Fruit fly (Drosophila melanogaster) whole organism, embryonic: ENCODE results near the gene NKCC.
A peak's percentile ranks its signal among the peaks of the same experiment; 100 is the strongest.

Experiments used
- Adf1 ChIP-seq: fragments of 200-800 bp; sonication (Bioruptor generic); IDR thresholded peaks from 2 replicates; pipeline ENCODE4 v1.3.6; 2022; ENCODE audit warnings: missing biosample characterization, missing genetic modification characterization
- B-H1 ChIP-seq: fragments of 200-800 bp; sonication (Bioruptor generic); IDR thresholded peaks from 3 replicates; pipeline ENCODE4 v1.3.6; 2022; ENCODE audit warnings: missing biosample characterization, missing genetic modification characterization
- BtbVII ChIP-seq: fragments of 200-800 bp; sonication (Bioruptor generic); optimal IDR thresholded peaks from 3 replicates; lab custom pipeline; 2017; ENCODE audit warnings: missing biosample characterization, mild to moderate bottlenecking, missing genetic modification characterization
- Bteb2 ChIP-seq: fragments of 200-800 bp; sonication (Bioruptor generic); optimal IDR thresholded peaks from 2 replicates; lab custom pipeline; 2016; ENCODE audit warnings: missing biosample characterization, missing genetic modification characterization
- CG10209 ChIP-seq: fragments of 200-800 bp; sonication (Bioruptor generic); optimal IDR thresholded peaks from 3 replicates; lab custom pipeline; 2017; ENCODE audit warnings: missing biosample characterization, mild to moderate bottlenecking, missing genetic modification characterization, missing genetic modification reagents
- CG11247 ChIP-seq: fragments of 200-800 bp; sonication (Bioruptor generic); IDR thresholded peaks from 2 replicates; pipeline ENCODE4 v1.3.6; 2022; ENCODE audit warnings: missing biosample characterization, missing genetic modification characterization
- CG14710 ChIP-seq: fragments of 200-800 bp; sonication (Bioruptor generic); optimal IDR thresholded peaks from 3 replicates; lab custom pipeline; 2019; ENCODE audit warnings: missing biosample characterization, mild to moderate bottlenecking, missing genetic modification characterization, moderate library complexity
- CG14860 ChIP-seq: fragments of 200-800 bp; sonication (Bioruptor generic); IDR thresholded peaks from 3 replicates; pipeline ENCODE4 v1.3.6; 2022; ENCODE audit warnings: missing biosample characterization, missing genetic modification characterization; ENCODE audit not compliant: partially characterized antibody
- CG1529 ChIP-seq: fragments of 200-800 bp; sonication (Bioruptor generic); optimal IDR thresholded peaks from 3 replicates; lab custom pipeline; 2018; ENCODE audit warnings: missing biosample characterization, missing genetic modification characterization
- CG1602 ChIP-seq: fragments of 200-800 bp; sonication (Bioruptor generic); optimal IDR thresholded peaks from 3 replicates; lab custom pipeline; 2016; ENCODE audit warnings: missing biosample characterization, missing genetic modification characterization
- CG16813 ChIP-seq: fragments of 200-800 bp; sonication (Bioruptor generic); IDR thresholded peaks from 3 replicates; pipeline ENCODE4 v1.3.6; 2022; ENCODE audit warnings: missing biosample characterization, missing genetic modification characterization; ENCODE audit not compliant: partially characterized antibody
- CG16815 ChIP-seq: fragments of 200-800 bp; sonication (Bioruptor generic); optimal IDR thresholded peaks from 3 replicates; lab custom pipeline; 2017; ENCODE audit warnings: missing biosample characterization, mild to moderate bottlenecking, missing genetic modification characterization
- CG1832 ChIP-seq: fragments of 200-800 bp; sonication (Bioruptor generic); optimal IDR thresholded peaks from 2 replicates; lab custom pipeline; 2017; ENCODE audit warnings: missing biosample characterization, mild to moderate bottlenecking, missing genetic modification characterization, inconsistent platforms
- CG2202 ChIP-seq: fragments of 200-800 bp; sonication (Bioruptor generic); optimal IDR thresholded peaks from 2 replicates; lab custom pipeline; 2018; ENCODE audit warnings: missing biosample characterization, mild to moderate bottlenecking, missing genetic modification characterization
- CG30431 ChIP-seq: fragments of 200-800 bp; sonication (Bioruptor generic); optimal IDR thresholded peaks from 2 replicates; lab custom pipeline; 2017; ENCODE audit warnings: missing biosample characterization, missing genetic modification characterization
- CG31441 ChIP-seq: fragments of 200-800 bp; sonication (Bioruptor generic); IDR thresholded peaks from 2 replicates; pipeline ENCODE4 v1.3.6; 2022; ENCODE audit warnings: missing biosample characterization, missing genetic modification characterization
- CG4360 ChIP-seq: fragments of 200-800 bp; sonication (Bioruptor generic); IDR thresholded peaks from 2 replicates; pipeline ENCODE4 v1.3.6; 2022; ENCODE audit warnings: missing biosample characterization, missing genetic modification characterization
- CG4617 ChIP-seq: fragments of 200-800 bp; sonication (Bioruptor generic); optimal IDR thresholded peaks from 3 replicates; lab custom pipeline; 2016; ENCODE audit warnings: missing biosample characterization, missing genetic modification characterization, borderline replicate concordance
- CG7372 ChIP-seq: fragments of 200-800 bp; sonication (Bioruptor generic); IDR thresholded peaks from 2 replicates; pipeline ENCODE4 v1.3.6; 2022; ENCODE audit warnings: missing biosample characterization, missing genetic modification characterization
- CG8924 ChIP-seq: fragments of 200-800 bp; optimal IDR thresholded peaks from 3 replicates; lab custom pipeline; 2019; ENCODE audit warnings: missing biosample characterization, mild to moderate bottlenecking, missing genetic modification characterization, moderate library complexity
- CG9215 ChIP-seq: fragments of 200-800 bp; sonication (Bioruptor generic); IDR thresholded peaks from 2 replicates; pipeline ENCODE4 v1.3.6; 2022; ENCODE audit warnings: missing biosample characterization, missing genetic modification characterization
- CHES-1-like ChIP-seq: fragments of 200-800 bp; sonication (Bioruptor generic); optimal IDR thresholded peaks from 2 replicates; lab custom pipeline; 2016; ENCODE audit warnings: missing biosample characterization, missing genetic modification characterization
- D19A ChIP-seq: fragments of 200-800 bp; optimal IDR thresholded peaks from 3 replicates; lab custom pipeline; 2019; ENCODE audit warnings: missing biosample characterization, mild to moderate bottlenecking, missing genetic modification characterization, moderate library complexity
- E2f1 ChIP-seq: fragments of 200-800 bp; sonication (Bioruptor generic); IDR thresholded peaks from 2 replicates; pipeline ENCODE4 v1.3.6; 2022; ENCODE audit warnings: missing biosample characterization, missing genetic modification characterization
- HLHmδ ChIP-seq: fragments of 200-800 bp; sonication (Bioruptor generic); optimal IDR thresholded peaks from 2 replicates; lab custom pipeline; 2018; ENCODE audit warnings: missing biosample characterization, mild to moderate bottlenecking, missing genetic modification characterization, moderate library complexity
- NfI ChIP-seq: fragments of 200-800 bp; sonication (Bioruptor generic); optimal IDR thresholded peaks from 3 replicates; lab custom pipeline; 2018; ENCODE audit warnings: missing biosample characterization, mild to moderate bottlenecking, missing genetic modification characterization, moderate library complexity
- Side ChIP-seq: fragments of 200-800 bp; sonication (Bioruptor generic); optimal IDR thresholded peaks from 2 replicates; lab custom pipeline; 2016; ENCODE audit warnings: missing biosample characterization, missing genetic modification characterization
- az2 ChIP-seq: fragments of 200-800 bp; sonication (Bioruptor generic); optimal IDR thresholded peaks from 3 replicates; lab custom pipeline; 2016; ENCODE audit warnings: missing biosample characterization, missing genetic modification characterization
- bowl ChIP-seq: fragments of 200-800 bp; sonication (Bioruptor generic); IDR thresholded peaks from 2 replicates; pipeline ENCODE4 v1.3.6; 2022; ENCODE audit warnings: missing biosample characterization, missing genetic modification characterization
- crc ChIP-seq: fragments of 200-800 bp; sonication (Bioruptor generic); optimal IDR thresholded peaks from 2 replicates; lab custom pipeline; 2016; ENCODE audit warnings: missing biosample characterization, missing genetic modification characterization
- crp ChIP-seq, 2 experiments: fragments of 200-800 bp; sonication (Bioruptor generic); optimal IDR thresholded peaks; 2 replicates in 1 of 2; 3 replicates in 1 of 2; lab custom pipeline; 2017; ENCODE audit warnings: missing biosample characterization in 2 of 2, missing genetic modification characterization in 2 of 2, mild to moderate bottlenecking in 1 of 2, moderate library complexity in 1 of 2
- en ChIP-seq: fragments of 200-800 bp; sonication (Bioruptor generic); optimal IDR thresholded peaks from 2 replicates; lab custom pipeline; 2016; ENCODE audit warnings: missing biosample characterization, missing genetic modification characterization
- ftz-f1 ChIP-seq: fragments of 200-800 bp; sonication (Bioruptor generic); optimal IDR thresholded peaks from 2 replicates; lab custom pipeline; 2016; ENCODE audit warnings: missing biosample characterization, missing genetic modification characterization
- gce ChIP-seq: fragments of 200-800 bp; sonication (Bioruptor generic); IDR thresholded peaks from 3 replicates; pipeline ENCODE4 v1.3.6; 2022; ENCODE audit warnings: missing biosample characterization, missing genetic modification characterization
- ind ChIP-seq: fragments of 200-800 bp; sonication (Bioruptor generic); optimal IDR thresholded peaks from 3 replicates; lab custom pipeline; 2016; ENCODE audit warnings: missing biosample characterization, missing genetic modification characterization
- inv ChIP-seq: fragments of 200-800 bp; sonication (Bioruptor generic); IDR thresholded peaks from 2 replicates; pipeline ENCODE4 v1.3.6; 2022; ENCODE audit warnings: missing biosample characterization, missing genetic modification characterization; ENCODE audit not compliant: partially characterized antibody
- kay ChIP-seq: fragments of 200-800 bp; sonication (Bioruptor generic); optimal IDR thresholded peaks from 2 replicates; lab custom pipeline; 2016; ENCODE audit warnings: missing biosample characterization, missing genetic modification characterization
- lilli ChIP-seq: fragments of 200-800 bp; sonication (Bioruptor generic); optimal IDR thresholded peaks from 3 replicates; lab custom pipeline; 2016; ENCODE audit warnings: missing biosample characterization, missing genetic modification characterization
- lov ChIP-seq, 2 experiments: fragments of 200-800 bp in 1 of 2; fragments of >200 bp in 1 of 2; sonication (Bioruptor generic) in 1 of 2; IDR thresholded peaks in 1 of 2; optimal IDR thresholded peaks in 1 of 2; 2 replicates in 1 of 2; 3 replicates in 1 of 2; pipeline versions ENCODE4 v1.3.6 to Lab custom; 2017 to 2022; ENCODE audit warnings: missing biosample characterization in 1 of 2, missing genetic modification characterization in 1 of 2
- odd ChIP-seq: fragments of 200-800 bp; sonication (Bioruptor generic); optimal IDR thresholded peaks from 2 replicates; lab custom pipeline; 2017; ENCODE audit warnings: missing biosample characterization, mild to moderate bottlenecking, missing genetic modification characterization
- pum ChIP-seq: fragments of 200-800 bp; sonication (Bioruptor generic); optimal IDR thresholded peaks from 2 replicates; lab custom pipeline; 2016; ENCODE audit warnings: missing biosample characterization, missing genetic modification characterization
- rib ChIP-seq: fragments of 200-800 bp; sonication (Bioruptor generic); IDR thresholded peaks from 2 replicates; pipeline ENCODE4 v1.3.6; 2022; ENCODE audit warnings: missing biosample characterization, missing genetic modification characterization
- ro ChIP-seq: fragments of 200-800 bp; sonication (Bioruptor generic); IDR thresholded peaks from 2 replicates; pipeline ENCODE4 v1.3.6; 2022; ENCODE audit warnings: missing biosample characterization, missing genetic modification characterization
- shn ChIP-seq: fragments of 200-800 bp; sonication (Bioruptor generic); optimal IDR thresholded peaks from 3 replicates; lab custom pipeline; 2016; ENCODE audit warnings: missing biosample characterization, missing genetic modification characterization
- tgo ChIP-seq: fragments of 200-800 bp; sonication (Bioruptor generic); IDR thresholded peaks from 3 replicates; pipeline ENCODE4 v1.3.6; 2022; ENCODE audit warnings: missing biosample characterization, missing genetic modification characterization
- tna ChIP-seq: fragments of 200-800 bp; sonication (Bioruptor generic); IDR thresholded peaks from 2 replicates; pipeline ENCODE4 v1.3.6; 2022; ENCODE audit warnings: missing biosample characterization, missing genetic modification characterization; ENCODE audit not compliant: partially characterized antibody
- ttk ChIP-seq: fragments of 200-800 bp; sonication (Bioruptor generic); IDR thresholded peaks from 2 replicates; pipeline ENCODE4 v2.1.2; 2022; ENCODE audit warnings: missing biosample characterization, missing genetic modification characterization
- zen ChIP-seq: fragments of 200-800 bp; sonication (Bioruptor generic); optimal IDR thresholded peaks from 3 replicates; lab custom pipeline; 2018; ENCODE audit warnings: missing biosample characterization, mild to moderate bottlenecking, missing genetic modification characterization, moderate library complexity

Gene NKCC

dm6 chr3R:5464481-5464880, 38.0 kb downstream of the NKCC start, which contains the start of gene PEK (continued):
- TF ChIP-seq CG14860 (GFP tag; lab: Robert Waterston, UW) (no peak), CG1602 (GFP tag; lab: Kevin White, UChicago) (no peak), ro (GFP tag; lab: Robert Waterston, UW) (no peak), zen (tag; lab: Kevin White, UChicago) (no peak), tgo (no peak), CG1832 (GFP tag; lab: Kevin White, UChicago) (no peak), HLHmδ (GFP tag; lab: Kevin White, UChicago) (no peak), CG4617 (GFP tag; lab: Kevin White, UChicago) (peak; percentile 67), inv (GFP tag; lab: Robert Waterston, UW) (no peak), NfI (GFP tag; lab: Kevin White, UChicago) (no peak), CG7372 (GFP tag; lab: Robert Waterston, UW) (no peak), crc (no peak), lov (optimal IDR thresholded peaks at IDR 0.05; lab: Kevin White, UChicago) (no peak), lov (GFP tag; IDR thresholded peaks at IDR 0.05; lab: Robert Waterston, UW) (no peak), rib (no peak), az2 (no peak), bowl (GFP tag; lab: Robert Waterston, UW) (no peak)
- TF ChIP-seq, all 482 proteins: peak for 43

- TF ChIP-seq CG14710 (peak; percentile 85), CG31441 (no peak), odd (no peak), CG8924 (tag; lab: Kevin White, UChicago) (no peak), CG30431 (GFP tag; lab: Kevin White, UChicago) (no peak), tna (GFP tag; lab: Robert Waterston, UW) (no peak), ftz-f1 (no peak), CG10209 (GFP tag; lab: Kevin White, UChicago) (no peak), CG4360 (GFP tag; lab: Robert Waterston, UW) (no peak), CG11247 (no peak), pum (GFP tag; lab: Kevin White, UChicago) (no peak), Side (GFP tag; lab: Kevin White, UChicago) (no peak), Bteb2 (GFP tag; lab: Kevin White, UChicago) (no peak), crp (GFP tag; optimal IDR thresholded peaks at IDR 0.05; lab: Kevin White, UChicago) (peak; percentile 67 to 94), D19A (tag; lab: Kevin White, UChicago) (peak; percentile 58), CHES-1-like (GFP tag; lab: Kevin White, UChicago) (peak; percentile 3), kay (GFP tag; lab: Kevin White, UChicago) (peak; percentile 73), CG16813 (GFP tag; lab: Robert Waterston, UW) (0 out of 3 replicates have a peak, but pooled peaks have one; percentile 6), CG9215 (GFP tag; lab: Robert Waterston, UW) (no peak), lilli (GFP tag; lab: Kevin White, UChicago) (no peak), ttk (no peak), BtbVII (no peak), CG1832 (GFP tag; lab: Kevin White, UChicago) (peak; percentile 54), shn (GFP tag; lab: Kevin White, UChicago) (no peak), Adf1 (GFP tag; lab: Robert Waterston, UW) (no peak), B-H1 (GFP tag; lab: Robert Waterston, UW) (no peak), CG1529 (no peak), CG16815 (no peak), ro (GFP tag; lab: Robert Waterston, UW) (no peak), gce (GFP tag; lab: Robert Waterston, UW) (no peak), CG2202 (tag; lab: Kevin White, UChicago) (no peak), E2f1 (GFP tag; lab: Robert Waterston, UW) (no peak; the same call in 1 of the 2 replicates), en (GFP tag; lab: Kevin White, UChicago) (no peak), ind (GFP tag; lab: Kevin White, UChicago) (no peak)
Observed at dm6 chr3R:5463199-5463949, 39.1 kb downstream of the NKCC start.
